Worm (Caenorhabditis elegans) whole organism, late embryonic: Measurements from ENCODE around the gene jamp-1.

Experiments used
- C08G9.2 ChIP-seq: sonication (generic microtip); optimal IDR thresholded peaks from 2 replicates; lab custom pipeline; 2016; ENCODE audit warnings: mild to moderate bottlenecking, missing genetic modification characterization, moderate library complexity, missing compliant biosample characterization
- F13H6.1 ChIP-seq: sonication (generic microtip); optimal IDR thresholded peaks from 2 replicates; lab custom pipeline; 2016; ENCODE audit warnings: missing genetic modification characterization, missing compliant biosample characterization
- K02D7.2 ChIP-seq: sonication (generic microtip); optimal IDR thresholded peaks from 2 replicates; lab custom pipeline; 2017; ENCODE audit warnings: mild to moderate bottlenecking, missing genetic modification characterization, missing compliant biosample characterization
- ahr-1 ChIP-seq: sonication (generic microtip); optimal IDR thresholded peaks from 2 replicates; lab custom pipeline; 2016; ENCODE audit warnings: missing genetic modification characterization, missing compliant biosample characterization
- ama-1 ChIP-seq: fragments of 150-350 bp; optimal IDR thresholded peaks from 2 replicates; lab custom pipeline; 2014
- ceh-18 ChIP-seq: sonication (generic microtip); optimal IDR thresholded peaks from 2 replicates; lab custom pipeline; 2016; ENCODE audit warnings: missing genetic modification characterization, missing compliant biosample characterization
- ceh-2 ChIP-seq: sonication (generic microtip); optimal IDR thresholded peaks from 2 replicates; lab custom pipeline; 2016; ENCODE audit warnings: missing genotype, missing genetic modification characterization, missing compliant biosample characterization
- ceh-31 ChIP-seq: sonication (generic microtip); optimal IDR thresholded peaks from 2 replicates; lab custom pipeline; 2016; ENCODE audit warnings: missing genetic modification characterization, missing compliant biosample characterization
- ceh-34 ChIP-seq: sonication (generic microtip); optimal IDR thresholded peaks from 2 replicates; lab custom pipeline; 2016; ENCODE audit warnings: mild to moderate bottlenecking, missing genetic modification characterization, missing compliant biosample characterization
- ceh-45 ChIP-seq: fragments of 200-800 bp; sonication (Bioruptor generic); IDR thresholded peaks from 2 replicates; pipeline ENCODE4 v1.3.6; 2022; ENCODE audit warnings: missing genetic modification reagents, missing genetic modification characterization, missing compliant biosample characterization
- che-1 ChIP-seq: sonication (generic microtip); optimal IDR thresholded peaks from 2 replicates; lab custom pipeline; 2016; ENCODE audit warnings: mild to moderate bottlenecking, missing genetic modification characterization, missing compliant biosample characterization
- dve-1 ChIP-seq: sonication (generic microtip); optimal IDR thresholded peaks from 2 replicates; lab custom pipeline; 2017; ENCODE audit warnings: antibody characterized with exemption, mild to moderate bottlenecking, missing genetic modification characterization, missing compliant biosample characterization
- fkh-10 ChIP-seq: fragments of 150-350 bp; optimal IDR thresholded peaks from 2 replicates; lab custom pipeline; 2014; ENCODE audit warnings: missing biosample characterization, missing genetic modification reagents, missing genetic modification characterization
- gmeb-2 ChIP-seq: sonication (generic microtip); optimal IDR thresholded peaks from 2 replicates; lab custom pipeline; 2016; ENCODE audit warnings: missing genetic modification characterization, inconsistent platforms, missing compliant biosample characterization
- hlh-6 ChIP-seq: sonication (generic microtip); optimal IDR thresholded peaks from 2 replicates; lab custom pipeline; 2016; ENCODE audit warnings: missing genotype, missing genetic modification characterization, missing compliant biosample characterization
- lim-6 ChIP-seq: sonication (generic microtip); optimal IDR thresholded peaks from 2 replicates; lab custom pipeline; 2016; ENCODE audit warnings: missing genetic modification characterization, missing compliant biosample characterization
- lin-11 ChIP-seq: fragments of 200-800 bp; sonication (Bioruptor generic); optimal IDR thresholded peaks from 2 replicates; lab custom pipeline; 2018; ENCODE audit warnings: mild to moderate bottlenecking, missing genetic modification characterization, missing compliant biosample characterization
- madf-2 ChIP-seq: sonication (generic microtip); optimal IDR thresholded peaks from 2 replicates; lab custom pipeline; 2017; ENCODE audit warnings: missing genetic modification characterization, missing compliant biosample characterization
- nfya-1 ChIP-seq: sonication (generic microtip); optimal IDR thresholded peaks from 2 replicates; lab custom pipeline; 2017; ENCODE audit warnings: missing genetic modification characterization, mild to moderate bottlenecking, missing compliant biosample characterization, antibody characterized with exemption, moderate library complexity
- nhr-11 ChIP-seq: fragments of 150-350 bp; optimal IDR thresholded peaks from 2 replicates; lab custom pipeline; 2014; ENCODE audit warnings: missing biosample characterization, missing genetic modification characterization
- nhr-232 ChIP-seq: sonication (generic microtip); optimal IDR thresholded peaks from 2 replicates; lab custom pipeline; 2016; ENCODE audit warnings: missing genetic modification characterization, missing compliant biosample characterization
- odd-2 ChIP-seq: sonication (generic microtip); optimal IDR thresholded peaks from 2 replicates; lab custom pipeline; 2017; ENCODE audit warnings: antibody characterized with exemption, mild to moderate bottlenecking, missing genetic modification characterization, missing compliant biosample characterization
- pat-9 ChIP-seq: fragments of 200-800 bp; sonication (Bioruptor generic); optimal IDR thresholded peaks from 2 replicates; lab custom pipeline; 2018; ENCODE audit warnings: mild to moderate bottlenecking, missing genetic modification characterization, moderate library complexity, missing compliant biosample characterization
- pha-2 ChIP-seq: sonication (generic microtip); optimal IDR thresholded peaks from 2 replicates; lab custom pipeline; 2017; ENCODE audit warnings: mild to moderate bottlenecking, missing genetic modification characterization, missing compliant biosample characterization
- pqm-1 ChIP-seq: sonication (generic microtip); optimal IDR thresholded peaks from 2 replicates; lab custom pipeline; 2016; ENCODE audit warnings: missing genetic modification characterization, missing compliant biosample characterization
- rnt-1 ChIP-seq: sonication (generic microtip); optimal IDR thresholded peaks from 2 replicates; lab custom pipeline; 2016; ENCODE audit warnings: missing genetic modification characterization, missing compliant biosample characterization
- sdc-2 ChIP-seq: sonication (generic microtip); optimal IDR thresholded peaks from 2 replicates; lab custom pipeline; 2016; ENCODE audit warnings: missing genotype, missing genetic modification characterization, missing compliant biosample characterization
- syd-9 ChIP-seq: sonication (generic microtip); optimal IDR thresholded peaks from 2 replicates; lab custom pipeline; 2016; ENCODE audit warnings: mild to moderate bottlenecking, missing genetic modification characterization, moderate library complexity, missing compliant biosample characterization
- tbx-2 ChIP-seq: sonication (generic microtip); optimal IDR thresholded peaks from 2 replicates; lab custom pipeline; 2016; ENCODE audit warnings: missing genetic modification characterization, missing compliant biosample characterization
- tbx-7 ChIP-seq: sonication (generic microtip); optimal IDR thresholded peaks from 2 replicates; lab custom pipeline; 2016; ENCODE audit warnings: missing genotype, missing genetic modification characterization, missing compliant biosample characterization
- ttx-3 ChIP-seq: sonication (generic microtip); optimal IDR thresholded peaks from 2 replicates; lab custom pipeline; 2016; ENCODE audit warnings: missing genetic modification reagents, missing genetic modification characterization, missing compliant biosample characterization
- unc-3 ChIP-seq, 2 experiments: fragments of 200-800 bp in 1 of 2; sonication (Bioruptor generic) in 1 of 2; sonication (generic microtip) in 1 of 2; conservative IDR thresholded peaks in 1 of 2; optimal IDR thresholded peaks in 1 of 2; 2 replicates each; pipeline versions ENCODE4 v1.3.6 to Lab custom; 2016 to 2022; ENCODE audit warnings: missing compliant biosample characterization in 2 of 2, missing genetic modification characterization in 2 of 2, missing genetic modification reagents in 1 of 2
- unc-42 ChIP-seq: sonication (generic microtip); optimal IDR thresholded peaks from 2 replicates; lab custom pipeline; 2016; ENCODE audit warnings: missing genotype, missing genetic modification characterization, missing compliant biosample characterization
- unc-55 ChIP-seq: sonication (generic microtip); optimal IDR thresholded peaks from 2 replicates; lab custom pipeline; 2017; ENCODE audit warnings: missing biosample characterization, missing genetic modification reagents, missing genetic modification characterization
- zip-5 ChIP-seq: sonication (generic microtip); optimal IDR thresholded peaks from 2 replicates; lab custom pipeline; 2016; ENCODE audit warnings: missing genetic modification characterization, missing compliant biosample characterization
- ztf-16 ChIP-seq: sonication (generic microtip); optimal IDR thresholded peaks from 2 replicates; lab custom pipeline; 2017; ENCODE audit warnings: missing genetic modification characterization, missing compliant biosample characterization

jamp-1 gene

DNA sequence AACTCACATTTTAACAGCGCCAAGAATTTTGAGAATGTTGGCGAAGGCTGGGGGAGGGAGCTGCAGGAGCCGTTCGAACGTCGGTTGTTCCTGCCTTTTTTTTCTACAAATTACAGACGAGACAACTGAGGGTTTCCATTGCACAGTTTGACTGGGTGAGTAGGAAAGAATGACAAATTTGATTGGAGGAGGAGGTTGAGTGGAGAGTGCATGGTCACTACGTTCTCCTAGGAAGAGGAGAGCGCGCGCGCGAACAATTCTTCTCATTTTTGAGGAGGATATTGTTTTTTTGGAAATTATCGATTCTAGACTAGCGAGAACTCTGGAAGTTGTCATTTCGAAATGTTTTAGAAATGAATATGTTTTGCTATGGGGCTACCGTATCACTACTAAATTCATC, 16.3 kb downstream of the jamp-1 start, which contains the start of gene dhs-17:
TSS of gene dhs-17 (minus strand) at position 101 of the 400 bp plus-strand sequence.
- TF ChIP-seq K02D7.2 (tag; lab: Kevin White, UChicago) (no peak), unc-3 (GFP tag; conservative IDR thresholded peaks at IDR 0.05; lab: Robert Waterston, UW) (no peak), unc-3 (tag; optimal IDR thresholded peaks at IDR 0.05; lab: Kevin White, UChicago) (no peak), ztf-16 (tag; lab: Kevin White, UChicago) (no peak), odd-2 (no peak), lin-11 (no peak), madf-2 (tag; lab: Kevin White, UChicago) (no peak), ttx-3 (tag; lab: Kevin White, UChicago) (no peak), nhr-232 (no peak), rnt-1 (no peak), ahr-1 (tag; lab: Kevin White, UChicago) (no peak), unc-42 (no peak), tbx-2 (no peak), pqm-1 (tag; lab: Kevin White, UChicago) (no peak), hlh-6 (tag; lab: Kevin White, UChicago) (no peak), pha-2 (tag; lab: Kevin White, UChicago) (no peak), sdc-2 (tag; lab: Kevin White, UChicago) (no peak), gmeb-2 (tag; lab: Kevin White, UChicago) (no peak), ceh-45 (no peak), dve-1 (tag; lab: Kevin White, UChicago) (no peak)

DNA sequence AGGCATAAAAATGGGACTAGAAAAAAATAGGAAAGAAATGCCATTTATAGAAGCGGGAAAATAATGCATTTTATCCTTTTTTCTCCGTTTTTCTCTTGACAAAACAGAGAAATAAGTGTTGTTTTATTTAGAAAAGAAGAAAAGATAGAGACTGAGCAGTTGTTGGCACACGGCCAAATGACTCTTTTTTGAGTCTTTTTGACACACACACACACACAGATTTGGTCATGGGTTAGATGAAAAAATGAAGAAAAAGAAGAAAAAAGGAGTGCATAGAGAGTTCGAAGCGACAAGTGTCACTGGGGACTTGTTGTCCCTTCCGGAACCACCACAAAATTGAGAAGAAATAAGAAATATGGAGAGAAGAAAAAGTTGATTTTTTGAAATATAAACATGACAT, 17.5 kb downstream of the jamp-1 start:
- TF ChIP-seq pqm-1 (tag; lab: Kevin White, UChicago): no peak
- TF ChIP-seq pha-2 (tag; lab: Kevin White, UChicago): no peak
- no peak for TF ChIP-seq lim-6 (tag; lab: Kevin White, UChicago)
- no peak for TF ChIP-seq nhr-232
- TF ChIP-seq rnt-1: no peak
- TF ChIP-seq unc-42: peak; percentile 29
- TF ChIP-seq pat-9 (tag; lab: Kevin White, UChicago): no peak
- TF ChIP-seq fkh-10 (GFP tag; lab: Kevin White, UChicago): no peak
- TF ChIP-seq, all 69 proteins: peak for 1

- TF ChIP-seq nhr-11 (no peak), ceh-2 (no peak), nhr-232 (no peak), F13H6.1 (no peak), zip-5 (tag; lab: Kevin White, UChicago) (no peak), ama-1 (no peak), rnt-1 (no peak), ceh-34 (no peak), ttx-3 (tag; lab: Kevin White, UChicago) (no peak), che-1 (tag; lab: Kevin White, UChicago) (no peak)
- TF ChIP-seq, all 69 proteins: peak for 0
Observed at ce11 chrV:6031585-6031984, 19.5 kb downstream of the jamp-1 start.

DNA sequence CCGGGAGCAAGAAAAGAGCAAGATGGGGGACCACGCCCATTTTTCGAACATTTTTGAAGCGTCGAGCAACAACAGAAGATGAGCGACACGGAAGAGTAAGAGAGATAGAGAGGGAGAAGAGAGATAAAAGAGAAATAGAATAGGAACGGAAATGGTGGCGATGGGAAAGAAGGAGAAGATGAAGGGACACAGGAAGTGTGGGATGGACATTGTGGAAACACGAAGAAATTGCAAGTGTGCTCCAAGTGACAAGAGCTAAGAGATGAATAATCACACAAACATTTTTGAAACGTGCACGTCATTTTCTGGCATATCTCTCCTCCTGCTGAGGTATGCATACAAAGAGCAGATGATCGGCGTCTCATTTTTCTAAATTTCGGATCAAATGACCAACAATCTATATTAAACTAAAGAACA, 20.5 kb downstream of the jamp-1 start:
- TF ChIP-seq ceh-34 (peak; percentile 70), ceh-31 (tag; lab: Kevin White, UChicago) (peak; percentile 30), ceh-2 (no peak), che-1 (tag; lab: Kevin White, UChicago) (no peak), K02D7.2 (tag; lab: Kevin White, UChicago) (no peak), ceh-18 (tag; lab: Kevin White, UChicago) (peak; percentile 78), syd-9 (tag; lab: Kevin White, UChicago) (peak; percentile 36), pqm-1 (tag; lab: Kevin White, UChicago) (no peak), unc-42 (peak; percentile 24), nfya-1 (peak; percentile 10), tbx-7 (tag; lab: Kevin White, UChicago) (no peak), unc-55 (GFP tag; lab: Kevin White, UChicago) (peak; percentile 68), tbx-2 (peak; percentile 22), rnt-1 (peak; percentile 68), C08G9.2 (tag; lab: Kevin White, UChicago) (peak; percentile 32)
